Worm (Caenorhabditis elegans): ENCODE results near the gene dhs-25.

The dhs-25 gene

ce11 chrX:1446593-1447141 lies 39.7 kb upstream of the dhs-25 start, which contains the start of gene zfp-3 (continued):
- TF ChIP-seq snpc-3.4 (tag; optimal IDR thresholded peaks at IDR 0.05) (no peak), ZK185.1 (tag; optimal IDR thresholded peaks at IDR 0.05; ENCODE audit: poor library complexity, severe bottlenecking) (peak; percentile 87), rpc-1 (optimal IDR thresholded peaks at IDR 0.05) (no peak), rpc-1 (tag; optimal IDR thresholded peaks at IDR 0.05) (no peak), lin-35 (GFP tag; optimal IDR thresholded peaks at IDR 0.05) (peak in 1 of 3 experiments; percentile 76), cebp-1 (GFP tag; IDR thresholded peaks at IDR 0.05) (0 out of 2 replicates have a peak, but pooled peaks have one; percentile 45), cebp-1 (tag; optimal IDR thresholded peaks at IDR 0.05) (no peak), Y67H2A.10 (GFP tag; conservative IDR thresholded peaks at IDR 0.05) (peak; percentile 87), madf-8 (GFP tag; conservative IDR thresholded peaks at IDR 0.05) (no peak), lsy-27 (tag; optimal IDR thresholded peaks at IDR 0.05; ENCODE audit: borderline replicate concordance, insufficient read depth) (no peak), F22D6.2 (tag; optimal IDR thresholded peaks at IDR 0.05) (peak; percentile 20), sptf-2 (GFP tag; optimal IDR thresholded peaks at IDR 0.05) (no peak), madf-10 (tag; optimal IDR thresholded peaks at IDR 0.05) (peak; percentile 79), lin-26 (GFP tag; IDR thresholded peaks at IDR 0.05) (peak; percentile 59), lin-40 (tag; optimal IDR thresholded peaks at IDR 0.05) (peak; percentile 95), T07F8.4 (tag; optimal IDR thresholded peaks at IDR 0.05) (peak; percentile 18), B0035.1 (tag; optimal IDR thresholded peaks at IDR 0.05) (peak; percentile 65), nhr-90 (tag; optimal IDR thresholded peaks at IDR 0.05) (peak; percentile 44)

ce11 chrX:1450352-1450818 lies 35.9 kb upstream of the dhs-25 start, which contains the start of gene W05H7.1:
W05H7.1 (plus strand) TSS chrX:1450768.
- TF ChIP-seq F52B5.7 (tag; optimal IDR thresholded peaks at IDR 0.05), result no peak
- peak; percentile 7; the same call in 1 of the 2 replicates for TF ChIP-seq mcd-1 (GFP tag; IDR thresholded peaks at IDR 0.05)
- no peak for TF ChIP-seq Y56A3A.18 (GFP tag; IDR thresholded peaks at IDR 0.05)
- TF ChIP-seq K11D2.4 (GFP tag; IDR thresholded peaks at IDR 0.05), result 0 out of 2 replicates have a peak, but pooled peaks have one; percentile 23
- TF ChIP-seq hmg-1.2 (GFP tag; IDR thresholded peaks at IDR 0.05), result peak; percentile 46; the same call in 1 of the 2 replicates

- TF ChIP-seq zfh-2 (GFP tag; conservative IDR thresholded peaks at IDR 0.05), result peak; percentile 89
- TF ChIP-seq xnd-1 (tag; optimal IDR thresholded peaks at IDR 0.05), result no peak
- peak; percentile 79; the same call in 1 of the 2 replicates for TF ChIP-seq egrh-3 (GFP tag; IDR thresholded peaks at IDR 0.05)
These were observed 35.1 kb upstream of the dhs-25 start for ce11 chrX:1451240-1451639.

- TF ChIP-seq nfyb-1 (GFP tag; IDR thresholded peaks at IDR 0.05), result peak; percentile 39; the same call in 1 of the 2 replicates
- TF ChIP-seq K11D2.4 (GFP tag; IDR thresholded peaks at IDR 0.05), result no peak
- TF ChIP-seq hmg-1.2 (GFP tag; IDR thresholded peaks at IDR 0.05), result no peak
- TF ChIP-seq mxl-1 (tag; optimal IDR thresholded peaks at IDR 0.05), result no peak
- TF ChIP-seq nhr-27 (tag; optimal IDR thresholded peaks at IDR 0.05), result peak; percentile 35
- TF ChIP-seq hsf-1 (GFP tag; IDR thresholded peaks at IDR 0.05), result no peak
- no peak for TF ChIP-seq tlf-1 (GFP tag; optimal IDR thresholded peaks at IDR 0.05)
- peak; percentile 11; the same call in 1 of the 2 replicates for TF ChIP-seq ekl-4 (GFP tag; IDR thresholded peaks at IDR 0.05)
- no peak for TF ChIP-seq Y53F4B.3 (GFP tag; IDR thresholded peaks at IDR 0.05)
- TF ChIP-seq lin-35 (GFP tag; optimal IDR thresholded peaks at IDR 0.05), result peak in 1 of 3 experiments; percentile 56
- TF ChIP-seq ceh-58 (GFP tag; IDR thresholded peaks at IDR 0.05), result 0 out of 2 replicates have a peak, but pooled peaks have one; percentile 73
- TF ChIP-seq B0261.1 (tag; optimal IDR thresholded peaks at IDR 0.05), result no peak
- TF ChIP-seq madf-8 (GFP tag; conservative IDR thresholded peaks at IDR 0.05), result no peak
- TF ChIP-seq somi-1 (GFP tag; optimal IDR thresholded peaks at IDR 0.05), result no peak
- TF ChIP-seq lsl-1 (GFP tag; optimal IDR thresholded peaks at IDR 0.05), result no peak
- 0 out of 2 replicates have a peak, but pooled peaks have one; percentile 60 for TF ChIP-seq Y53G8AR.9 (GFP tag; conservative IDR thresholded peaks at IDR 0.05)
- TF ChIP-seq K12H6.12 (tag; optimal IDR thresholded peaks at IDR 0.05), result no peak
- TF ChIP-seq ztf-6 (GFP tag; IDR thresholded peaks at IDR 0.05), result no peak
- TF ChIP-seq nhr-120 (GFP tag; IDR thresholded peaks at IDR 0.05), result no peak
- 0 out of 2 replicates have a peak, but pooled peaks have one; percentile 39 for TF ChIP-seq lin-26 (GFP tag; IDR thresholded peaks at IDR 0.05)
These were observed 34.3 kb upstream of the dhs-25 start for ce11 chrX:1451816-1452602.

Measured in whole organism, young adult.